Worm (Caenorhabditis elegans) whole organism, L4/young adult: ENCODE data around the gene C25H3.7.

ENCODE experiments used
- W03F9.2 ChIP-seq: fragments of 150-350 bp; optimal IDR thresholded peaks from 2 replicates; lab custom pipeline; 2014; ENCODE audit warnings: missing biosample characterization, missing genetic modification characterization
- him-1 ChIP-seq: sonication (generic microtip); optimal IDR thresholded peaks from 2 replicates; lab custom pipeline; 2016; ENCODE audit warnings: missing genotype, missing genetic modification reagents, missing genetic modification characterization, missing compliant biosample characterization

DNA sequence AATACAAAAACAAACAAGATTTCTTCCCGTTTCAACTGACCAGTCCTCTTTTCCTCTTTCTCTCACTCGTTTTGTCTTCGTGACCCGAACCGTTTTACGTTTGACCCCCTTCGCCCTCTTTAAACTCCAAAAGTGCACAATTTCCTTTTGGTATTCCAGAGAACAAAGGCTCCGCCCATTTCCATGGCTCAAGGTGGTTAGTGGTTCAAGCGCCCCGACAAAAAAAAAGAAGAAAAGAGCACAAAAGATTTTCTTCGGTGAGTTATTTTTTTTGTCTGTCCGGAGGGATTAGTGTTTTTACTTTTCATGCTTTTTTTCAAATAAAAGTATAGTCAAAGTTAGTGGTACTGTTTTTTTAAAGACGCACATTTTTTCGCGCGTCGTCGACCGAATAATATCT, 38.8 kb upstream of the C25H3.7 start, which contains the start of gene osta-2:
- TF ChIP-seq W03F9.2 (no peak), him-1 (tag; lab: Kevin White, UChicago) (no peak)
